Fruit fly (Drosophila melanogaster): ENCODE measurements around the gene mtrm.
A peak's percentile ranks its signal among the peaks of the same experiment; 100 is the strongest.

Gene mtrm

dm6 chr3L:8405123-8405522 lies 7.7 kb upstream of the mtrm start, which contains the start of the genes Tpt, mkg-p and CG13667 (continued):
- TF ChIP-seq maf-S (GFP tag; optimal IDR thresholded peaks at IDR 0.05) (no peak), CG31441 (GFP tag; IDR thresholded peaks at IDR 0.05) (no peak), vnd (GFP tag; IDR thresholded peaks at IDR 0.05; ENCODE audit: partially characterized antibody) (peak; percentile 72), CG4404 (GFP tag; IDR thresholded peaks at IDR 0.05) (no peak), grn (GFP tag; optimal IDR thresholded peaks at IDR 0.05) (no peak), CG7963 (GFP tag; IDR thresholded peaks at IDR 0.05; ENCODE audit: partially characterized antibody) (peak; percentile 62; the same call in 2 of the 3 replicates), CG30403 (GFP tag; optimal IDR thresholded peaks at IDR 0.05) (no peak), CG8765 (GFP tag; IDR thresholded peaks at IDR 0.05) (no peak), Optix (GFP tag; IDR thresholded peaks at IDR 0.05) (no peak), Antp (GFP tag; optimal IDR thresholded peaks at IDR 0.05) (peak; percentile 7), en (GFP tag; optimal IDR thresholded peaks at IDR 0.05) (no peak), CG12155 (GFP tag; optimal IDR thresholded peaks at IDR 0.05) (no peak), CG10979 (tag; optimal IDR thresholded peaks at IDR 0.05) (no peak), CG6689 (GFP tag; IDR thresholded peaks at IDR 0.05) (no peak), CG2116 (GFP tag; optimal IDR thresholded peaks at IDR 0.05) (peak; percentile 66), crc (GFP tag; optimal IDR thresholded peaks at IDR 0.05) (no peak), Mes4 (GFP tag; optimal IDR thresholded peaks at IDR 0.05) (no peak), cg (GFP tag; optimal IDR thresholded peaks at IDR 0.05) (no peak), sr (GFP tag; IDR thresholded peaks at IDR 0.05) (no peak), al (GFP tag; IDR thresholded peaks at IDR 0.05) (no peak), tin (GFP tag; optimal IDR thresholded peaks at IDR 0.05) (no peak), CG10654 (GFP tag; optimal IDR thresholded peaks at IDR 0.05) (no peak), sqz (GFP tag; optimal IDR thresholded peaks at IDR 0.05) (no peak), CG8924 (tag; optimal IDR thresholded peaks at IDR 0.05) (peak; percentile 53), BtbVII (GFP tag; optimal IDR thresholded peaks at IDR 0.05) (no peak), Oaz (GFP tag; IDR thresholded peaks at IDR 0.05) (no peak), Eip74EF (GFP tag; optimal IDR thresholded peaks at IDR 0.05) (no peak), Trl (optimal IDR thresholded peaks at IDR 0.05) (no peak), Trl (GFP tag; optimal IDR thresholded peaks at IDR 0.05) (no peak), Atf-2 (GFP tag; optimal IDR thresholded peaks at IDR 0.05) (no peak), CG42726 (GFP tag; IDR thresholded peaks at IDR 0.05; ENCODE audit: partially characterized antibody) (peak; percentile 52; the same call in 1 of the 2 replicates), CG14014 (GFP tag; IDR thresholded peaks at IDR 0.05) (no peak), CG11723 (GFP tag; optimal IDR thresholded peaks at IDR 0.05) (no peak), Atf3 (GFP tag; optimal IDR thresholded peaks at IDR 0.05) (no peak), NC2β (GFP tag; optimal IDR thresholded peaks at IDR 0.05) (peak; percentile 54), CG5180 (GFP tag; optimal IDR thresholded peaks at IDR 0.05) (no peak), pho (GFP tag; optimal IDR thresholded peaks at IDR 0.05) (peak; percentile 13), gro (GFP tag; optimal IDR thresholded peaks at IDR 0.05) (no peak), sens-2 (GFP tag; IDR thresholded peaks at IDR 0.05) (no peak), kni (GFP tag; optimal IDR thresholded peaks at IDR 0.05) (no peak), Fer1 (GFP tag; optimal IDR thresholded peaks at IDR 0.05) (no peak), NFAT (GFP tag; IDR thresholded peaks at IDR 0.05) (no peak), Dip3 (GFP tag; optimal IDR thresholded peaks at IDR 0.05) (no peak), NC2α (GFP tag; optimal IDR thresholded peaks at IDR 0.05) (no peak), lab (GFP tag; optimal IDR thresholded peaks at IDR 0.05) (no peak), dimm (GFP tag; IDR thresholded peaks at IDR 0.05) (no peak), ato (GFP tag; IDR thresholded peaks at IDR 0.05; ENCODE audit: partially characterized antibody) (peak; percentile 42; the same call in 1 of the 2 replicates), wor (GFP tag; IDR thresholded peaks at IDR 0.05) (no peak), hbn (GFP tag; IDR thresholded peaks at IDR 0.05; ENCODE audit: partially characterized antibody) (peak; percentile 81), CG4424 (GFP tag; optimal IDR thresholded peaks at IDR 0.05) (no peak), luna (GFP tag; optimal IDR thresholded peaks at IDR 0.05) (no peak), CG6813 (GFP tag; optimal IDR thresholded peaks at IDR 0.05) (no peak)
